Fruit fly (Drosophila melanogaster) whole organism, embryonic: ENCODE results near the gene CG31793.

Experiments used
- Abd-B ChIP-seq: fragments of 200-800 bp; sonication (Bioruptor generic); optimal IDR thresholded peaks from 2 replicates; lab custom pipeline; 2018; ENCODE audit warnings: missing biosample characterization, mild to moderate bottlenecking, missing genetic modification characterization, moderate library complexity
- BEAF-32 ChIP-seq: fragments of 200-800 bp; sonication (Bioruptor generic); optimal IDR thresholded peaks from 3 replicates; lab custom pipeline; 2017; ENCODE audit warnings: missing biosample characterization, missing genetic modification characterization, mild to moderate bottlenecking, moderate library complexity, missing genetic modification reagents
- Bgb ChIP-seq: fragments of 200-800 bp; sonication (Bioruptor generic); IDR thresholded peaks from 2 replicates; pipeline ENCODE4 v1.3.6; 2022; ENCODE audit warnings: missing biosample characterization, missing genetic modification characterization; ENCODE audit not compliant: partially characterized antibody
- CG10147 ChIP-seq: fragments of 200-800 bp; sonication (Bioruptor generic); optimal IDR thresholded peaks from 2 replicates; lab custom pipeline; 2019; ENCODE audit warnings: missing biosample characterization, mild to moderate bottlenecking, missing genetic modification characterization, moderate library complexity
- CG11504 ChIP-seq: fragments of 200-800 bp; sonication (Bioruptor generic); optimal IDR thresholded peaks from 3 replicates; lab custom pipeline; 2019; ENCODE audit warnings: missing biosample characterization, mild to moderate bottlenecking, missing genetic modification characterization, moderate library complexity
- CG11695 ChIP-seq: fragments of 200-800 bp; sonication (Bioruptor generic); IDR thresholded peaks from 3 replicates; pipeline ENCODE4 v1.3.6; 2022; ENCODE audit warnings: missing biosample characterization, missing genetic modification characterization
- CG12236 ChIP-seq: fragments of 200-800 bp; sonication (Bioruptor generic); optimal IDR thresholded peaks from 2 replicates; lab custom pipeline; 2016; ENCODE audit warnings: missing biosample characterization, missing genetic modification characterization
- CG12659 ChIP-seq: fragments of 200-800 bp; sonication (Bioruptor generic); optimal IDR thresholded peaks from 3 replicates; lab custom pipeline; 2017; ENCODE audit warnings: mild to moderate bottlenecking, missing biosample characterization, missing genetic modification reagents, missing genetic modification characterization
- CG1603 ChIP-seq: fragments of 200-800 bp; sonication (Bioruptor generic); optimal IDR thresholded peaks from 2 replicates; lab custom pipeline; 2019; ENCODE audit warnings: missing biosample characterization, mild to moderate bottlenecking, missing genetic modification characterization, moderate library complexity
- CG17829 ChIP-seq: fragments of 200-800 bp; optimal IDR thresholded peaks from 2 replicates; lab custom pipeline; 2019; ENCODE audit warnings: missing biosample characterization, mild to moderate bottlenecking, missing genetic modification characterization, moderate library complexity
- CG2116 ChIP-seq: fragments of 200-800 bp; sonication (Bioruptor generic); optimal IDR thresholded peaks from 3 replicates; lab custom pipeline; 2018; ENCODE audit warnings: missing biosample characterization, mild to moderate bottlenecking, missing genetic modification characterization
- CG2120 ChIP-seq: fragments of 200-800 bp; sonication (Bioruptor generic); optimal IDR thresholded peaks from 3 replicates; lab custom pipeline; 2016; ENCODE audit warnings: missing biosample characterization, missing genetic modification characterization
- CG2129 ChIP-seq: fragments of 200-800 bp; sonication (Bioruptor generic); IDR thresholded peaks from 2 replicates; pipeline ENCODE4 v1.3.6; 2022; ENCODE audit warnings: missing biosample characterization, missing genetic modification characterization; ENCODE audit not compliant: partially characterized antibody
- CG30020 ChIP-seq: fragments of 200-800 bp; optimal IDR thresholded peaks from 2 replicates; lab custom pipeline; 2019; ENCODE audit warnings: missing biosample characterization, mild to moderate bottlenecking, missing genetic modification characterization, moderate library complexity
- CG30431 ChIP-seq: fragments of 200-800 bp; sonication (Bioruptor generic); optimal IDR thresholded peaks from 2 replicates; lab custom pipeline; 2017; ENCODE audit warnings: missing biosample characterization, missing genetic modification characterization
- CG3281 ChIP-seq: fragments of 200-800 bp; sonication (Bioruptor generic); optimal IDR thresholded peaks from 3 replicates; lab custom pipeline; 2017; ENCODE audit warnings: missing biosample characterization, mild to moderate bottlenecking, missing genetic modification characterization
- CG42726 ChIP-seq: fragments of 200-800 bp; sonication (Bioruptor generic); IDR thresholded peaks from 2 replicates; pipeline ENCODE4 v1.3.6; 2022; ENCODE audit warnings: missing biosample characterization, missing genetic modification characterization; ENCODE audit not compliant: partially characterized antibody
- CG9932 ChIP-seq: fragments of 200-800 bp; sonication (Bioruptor generic); IDR thresholded peaks from 2 replicates; pipeline ENCODE4 v1.3.6; 2022; ENCODE audit warnings: missing biosample characterization, missing genetic modification characterization
- Doc3 ChIP-seq: fragments of 200-800 bp; sonication (Bioruptor generic); IDR thresholded peaks from 3 replicates; pipeline ENCODE4 v1.3.6; 2022; ENCODE audit warnings: missing biosample characterization, missing genetic modification characterization; ENCODE audit not compliant: partially characterized antibody
- Dref ChIP-seq: fragments of 200-800 bp; sonication (Bioruptor generic); IDR thresholded peaks from 2 replicates; pipeline ENCODE4 v1.3.6; 2022; ENCODE audit warnings: missing biosample characterization, missing genetic modification characterization
- Ets65A ChIP-seq: fragments of 200-800 bp; sonication (Bioruptor generic); peaks from one replicate; lab custom pipeline; 2016; ENCODE audit warnings: missing biosample characterization, missing genetic modification characterization
- GATAe ChIP-seq: fragments of 200-800 bp; sonication (Bioruptor generic); conservative IDR thresholded peaks from 2 replicates; pipeline ENCODE4 v1.3.6; 2022; ENCODE audit warnings: missing biosample characterization, missing genetic modification characterization
- HLH4C ChIP-seq: fragments of 200-800 bp; sonication (Bioruptor generic); IDR thresholded peaks from 3 replicates; pipeline ENCODE4 v1.3.6; 2022; ENCODE audit warnings: missing biosample characterization, missing genetic modification characterization; ENCODE audit not compliant: partially characterized antibody
- HmgD ChIP-seq: fragments of 200-800 bp; sonication (Bioruptor generic); optimal IDR thresholded peaks from 3 replicates; lab custom pipeline; 2016; ENCODE audit warnings: missing biosample characterization, missing genetic modification characterization
- Neu2 ChIP-seq: fragments of 200-800 bp; sonication (Bioruptor generic); optimal IDR thresholded peaks from 3 replicates; lab custom pipeline; 2016; ENCODE audit warnings: missing biosample characterization, missing genetic modification characterization, borderline replicate concordance
- Nf-YB ChIP-seq: fragments of 200-800 bp; sonication (Bioruptor generic); optimal IDR thresholded peaks from 3 replicates; lab custom pipeline; 2019; ENCODE audit warnings: missing biosample characterization, mild to moderate bottlenecking, missing genetic modification characterization, moderate library complexity
- Sin3A ChIP-seq: fragments of >200 bp; optimal IDR thresholded peaks from 2 replicates; lab custom pipeline; 2018
- Sry-δ ChIP-seq: fragments of 200-800 bp; sonication (Bioruptor generic); optimal IDR thresholded peaks from 2 replicates; lab custom pipeline; 2016; ENCODE audit warnings: missing biosample characterization, missing genetic modification characterization
- amos ChIP-seq: fragments of 200-800 bp; sonication (Bioruptor generic); IDR thresholded peaks from 2 replicates; pipeline ENCODE4 v1.3.6; 2022; ENCODE audit warnings: missing biosample characterization, missing genetic modification characterization; ENCODE audit not compliant: partially characterized antibody
- chinmo ChIP-seq: fragments of 200-800 bp; sonication (Bioruptor generic); IDR thresholded peaks from 4 replicates; pipeline ENCODE4 v1.3.6; 2022; ENCODE audit warnings: missing biosample characterization, missing genetic modification characterization; ENCODE audit not compliant: partially characterized antibody
- crp ChIP-seq, 2 experiments: fragments of 200-800 bp; sonication (Bioruptor generic); optimal IDR thresholded peaks; 2 replicates in 1 of 2; 3 replicates in 1 of 2; lab custom pipeline; 2017; ENCODE audit warnings: missing biosample characterization in 2 of 2, missing genetic modification characterization in 2 of 2, mild to moderate bottlenecking in 1 of 2, moderate library complexity in 1 of 2
- ewg ChIP-seq: fragments of 200-800 bp; sonication (Bioruptor generic); optimal IDR thresholded peaks from 3 replicates; lab custom pipeline; 2017; ENCODE audit warnings: mild to moderate bottlenecking, missing biosample characterization, missing genetic modification reagents, missing genetic modification characterization
- gfzf ChIP-seq: fragments of 200-800 bp; sonication (Bioruptor generic); optimal IDR thresholded peaks from 2 replicates; lab custom pipeline; 2016; ENCODE audit warnings: missing biosample characterization, mild to moderate bottlenecking, missing genetic modification characterization, moderate library complexity
- hbn ChIP-seq: fragments of 200-800 bp; sonication (Bioruptor generic); IDR thresholded peaks from 2 replicates; pipeline ENCODE4 v1.3.6; 2022; ENCODE audit warnings: missing biosample characterization, missing genetic modification characterization; ENCODE audit not compliant: partially characterized antibody
- inv ChIP-seq: fragments of 200-800 bp; sonication (Bioruptor generic); IDR thresholded peaks from 2 replicates; pipeline ENCODE4 v1.3.6; 2022; ENCODE audit warnings: missing biosample characterization, missing genetic modification characterization; ENCODE audit not compliant: partially characterized antibody
- mld ChIP-seq: fragments of 200-800 bp; sonication (Bioruptor generic); IDR thresholded peaks from 3 replicates; pipeline ENCODE4 v1.3.6; 2022; ENCODE audit warnings: missing biosample characterization, missing genetic modification characterization; ENCODE audit not compliant: partially characterized antibody
- nmo ChIP-seq: fragments of 200-800 bp; sonication (Bioruptor generic); optimal IDR thresholded peaks from 2 replicates; lab custom pipeline; 2018; ENCODE audit warnings: missing biosample characterization, mild to moderate bottlenecking, missing genetic modification characterization, moderate library complexity
- pzg ChIP-seq: fragments of 200-800 bp; sonication (Bioruptor generic); optimal IDR thresholded peaks from 3 replicates; lab custom pipeline; 2018; ENCODE audit warnings: missing biosample characterization, mild to moderate bottlenecking, missing genetic modification characterization, moderate library complexity
- repo ChIP-seq: fragments of 200-800 bp; sonication (Bioruptor generic); optimal IDR thresholded peaks from 2 replicates; lab custom pipeline; 2016; ENCODE audit warnings: missing biosample characterization, missing genetic modification characterization
- salm ChIP-seq: fragments of 200-800 bp; sonication (Bioruptor generic); optimal IDR thresholded peaks from 2 replicates; lab custom pipeline; 2018; ENCODE audit warnings: missing biosample characterization, mild to moderate bottlenecking, missing genetic modification characterization
- scrt ChIP-seq: fragments of 200-800 bp; sonication (Bioruptor generic); optimal IDR thresholded peaks from 2 replicates; lab custom pipeline; 2018; ENCODE audit warnings: missing biosample characterization, mild to moderate bottlenecking, missing genetic modification characterization, moderate library complexity
- seq ChIP-seq: fragments of 200-800 bp; sonication (Bioruptor generic); IDR thresholded peaks from 2 replicates; pipeline ENCODE4 v1.3.6; 2022; ENCODE audit warnings: missing biosample characterization, missing genetic modification characterization
- tna ChIP-seq: fragments of 200-800 bp; sonication (Bioruptor generic); IDR thresholded peaks from 2 replicates; pipeline ENCODE4 v1.3.6; 2022; ENCODE audit warnings: missing biosample characterization, missing genetic modification characterization; ENCODE audit not compliant: partially characterized antibody
- unc-4 ChIP-seq: fragments of 200-800 bp; sonication (Bioruptor generic); IDR thresholded peaks from 2 replicates; pipeline ENCODE4 v1.3.6; 2022; ENCODE audit warnings: missing biosample characterization, missing genetic modification characterization; ENCODE audit not compliant: partially characterized antibody
- vnd ChIP-seq: fragments of 200-800 bp; sonication (Bioruptor generic); IDR thresholded peaks from 3 replicates; pipeline ENCODE4 v1.3.6; 2022; ENCODE audit warnings: missing biosample characterization, missing genetic modification characterization; ENCODE audit not compliant: partially characterized antibody

The CG31793 gene

DNA sequence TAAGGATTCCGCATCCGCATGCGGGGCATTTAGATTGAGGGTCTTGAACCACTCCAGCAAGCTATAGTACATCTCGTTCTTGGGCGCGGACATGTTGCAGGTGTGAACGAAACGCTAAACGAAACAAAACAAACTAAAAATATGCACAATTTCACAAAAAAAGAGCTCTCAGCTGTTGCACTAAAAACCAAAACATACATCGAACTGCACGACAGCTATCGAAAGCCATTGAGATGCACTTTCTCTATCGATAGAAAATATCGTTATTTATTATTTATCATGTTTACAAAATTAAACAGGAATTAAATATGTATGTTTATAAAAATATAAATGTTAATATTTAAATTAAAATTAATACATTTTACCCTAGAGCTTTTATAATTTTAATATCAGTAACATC, 30.1 kb downstream of the CG31793 start, which contains the start of gene hook (continued):
- TF ChIP-seq Doc3 (GFP tag; lab: Robert Waterston, UW) (peak; percentile 84), CG12659 (peak; percentile 22), CG42726 (peak; percentile 55; the same call in 1 of the 2 replicates), pzg (peak; percentile 23), vnd (GFP tag; lab: Robert Waterston, UW) (peak; percentile 64), inv (GFP tag; lab: Robert Waterston, UW) (peak; percentile 67), nmo (GFP tag; lab: Kevin White, UChicago) (peak; percentile 8), chinmo (GFP tag; lab: Robert Waterston, UW) (peak; percentile 81; the same call in 2 of the 4 replicates), tna (0 out of 2 replicates have a peak, but pooled peaks have one; percentile 40), unc-4 (GFP tag; lab: Robert Waterston, UW) (peak; percentile 72), amos (GFP tag; lab: Robert Waterston, UW) (peak; percentile 75), HLH4C (peak; percentile 71), Bgb (GFP tag; lab: Robert Waterston, UW) (peak; percentile 76), CG2116 (GFP tag; lab: Kevin White, UChicago) (peak; percentile 60), BEAF-32 (GFP tag; lab: Kevin White, UChicago) (peak; percentile 68), Sry-δ (GFP tag; lab: Kevin White, UChicago) (peak; percentile 61)

DNA sequence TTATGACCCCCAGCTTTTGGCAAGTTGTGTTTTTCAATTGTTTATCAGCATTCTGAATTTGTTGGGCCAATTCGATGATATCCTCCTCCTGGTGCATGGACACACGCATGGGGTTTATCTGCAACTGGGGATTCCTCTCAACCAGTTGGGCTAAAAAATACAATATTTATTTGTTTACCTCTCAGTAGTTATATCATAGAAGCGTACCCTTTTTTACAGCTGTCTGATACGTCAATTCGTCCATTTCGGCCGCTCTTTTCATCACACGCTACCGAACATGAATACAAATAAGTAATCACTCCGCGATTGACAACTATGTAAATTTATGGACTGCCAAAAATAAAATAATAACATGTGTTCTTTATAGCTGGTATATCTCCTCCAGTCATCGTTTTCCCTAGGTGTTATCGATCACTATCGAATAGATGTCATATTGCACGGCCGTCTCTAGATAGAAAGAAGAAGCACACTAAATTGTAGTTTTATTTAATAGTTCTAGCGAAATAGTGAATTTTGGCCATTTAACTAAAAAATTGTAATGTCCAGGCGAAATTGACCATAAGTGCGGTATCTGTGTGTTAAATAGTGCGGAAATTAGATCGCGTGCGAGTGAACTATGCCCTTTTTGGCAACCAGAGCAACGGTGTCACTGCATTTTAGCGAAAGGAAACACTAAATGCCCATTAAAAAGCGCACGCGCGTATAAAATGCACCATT, 31.2 kb downstream of the CG31793 start, which contains the start of the genes mib2 and CG31800:
mib2 (plus strand) TSS at position 232 of the 717 bp plus-strand sequence.
CG31800 (minus strand) TSS at position 364 of the 717 bp plus-strand sequence.
- TF ChIP-seq Abd-B (GFP tag; lab: Kevin White, UChicago) (peak; percentile 37), Doc3 (GFP tag; lab: Robert Waterston, UW) (peak; percentile 76; the same call in 2 of the 3 replicates), CG3281 (GFP tag; lab: Kevin White, UChicago) (peak; percentile 5), Ets65A (GFP tag; lab: Kevin White, UChicago) (peak; percentile 48), CG1603 (tag; lab: Kevin White, UChicago) (peak; percentile 50), vnd (GFP tag; lab: Robert Waterston, UW) (peak; percentile 77), GATAe (GFP tag; lab: Robert Waterston, UW) (no peak), CG30020 (tag; lab: Kevin White, UChicago) (peak; percentile 39), CG9932 (GFP tag; lab: Robert Waterston, UW) (peak; percentile 47; the same call in 1 of the 2 replicates), repo (GFP tag; lab: Kevin White, UChicago) (no peak), CG11504 (tag; lab: Kevin White, UChicago) (peak; percentile 23), seq (GFP tag; lab: Robert Waterston, UW) (no peak), pzg (peak; percentile 63), mld (GFP tag; lab: Robert Waterston, UW) (peak; percentile 84), salm (tag; lab: Kevin White, UChicago) (no peak), HmgD (GFP tag; lab: Kevin White, UChicago) (no peak), CG12236 (GFP tag; lab: Kevin White, UChicago) (no peak), CG11695 (no peak), Nf-YB (no peak), Dref (GFP tag; lab: Robert Waterston, UW) (peak; percentile 86), CG2129 (peak; percentile 74), CG30431 (GFP tag; lab: Kevin White, UChicago) (no peak), CG2120 (GFP tag; lab: Kevin White, UChicago) (peak; percentile 42), scrt (GFP tag; lab: Kevin White, UChicago) (peak; percentile 17), CG10147 (GFP tag; lab: Kevin White, UChicago) (peak; percentile 32), CG17829 (peak; percentile 35), chinmo (GFP tag; lab: Robert Waterston, UW) (peak; percentile 82; the same call in 2 of the 4 replicates), Sin3A (lab: Kevin White, UChicago) (peak; percentile 12), ewg (peak; percentile 73), hbn (peak; percentile 55), gfzf (GFP tag; lab: Kevin White, UChicago) (peak; percentile 22), Neu2 (no peak), crp (GFP tag; optimal IDR thresholded peaks at IDR 0.05; lab: Kevin White, UChicago) (peak in 1 of 2 experiments; percentile 74)
